Fruit fly (Drosophila melanogaster) whole organism, prepupa: Measurements from ENCODE around the gene inaF-A.

ENCODE experiments used
- Blimp-1 ChIP-seq: fragments of 200-800 bp; sonication (Bioruptor generic); optimal IDR thresholded peaks from 3 replicates; lab custom pipeline; 2017; ENCODE audit warnings: missing biosample characterization, missing genetic modification characterization, mild to moderate bottlenecking, moderate library complexity, missing genetic modification reagents
- CG10631 ChIP-seq: fragments of 200-800 bp; sonication (Bioruptor generic); optimal IDR thresholded peaks from 2 replicates; lab custom pipeline; 2016; ENCODE audit warnings: missing biosample characterization, missing genetic modification characterization
- CG10669 ChIP-seq: fragments of 200-800 bp; sonication (Bioruptor generic); optimal IDR thresholded peaks from 3 replicates; lab custom pipeline; 2018; ENCODE audit warnings: missing biosample characterization, mild to moderate bottlenecking, missing genetic modification characterization, moderate library complexity
- CG11294 ChIP-seq: fragments of 200-800 bp; sonication (Bioruptor generic); IDR thresholded peaks from 2 replicates; pipeline ENCODE4 v1.3.6; 2022; ENCODE audit warnings: missing biosample characterization, missing genetic modification characterization
- CG11902 ChIP-seq: fragments of 200-800 bp; sonication (Bioruptor generic); optimal IDR thresholded peaks from 3 replicates; lab custom pipeline; 2016; ENCODE audit warnings: missing biosample characterization, missing genetic modification characterization
- CG15336 ChIP-seq: fragments of 200-800 bp; sonication (Bioruptor generic); IDR thresholded peaks from 2 replicates; pipeline ENCODE4 v1.3.6; 2022; ENCODE audit warnings: missing biosample characterization, missing genetic modification characterization
- CG16779 ChIP-seq: fragments of 200-800 bp; sonication (Bioruptor generic); optimal IDR thresholded peaks from 3 replicates; lab custom pipeline; 2017; ENCODE audit warnings: missing biosample characterization, mild to moderate bottlenecking, missing genetic modification characterization
- CG32006 ChIP-seq: fragments of 200-800 bp; sonication (Bioruptor generic); optimal IDR thresholded peaks from 3 replicates; lab custom pipeline; 2017; ENCODE audit warnings: missing biosample characterization, mild to moderate bottlenecking, missing genetic modification characterization
- CG34406 ChIP-seq: fragments of 200-800 bp; sonication (Bioruptor generic); optimal IDR thresholded peaks from 3 replicates; lab custom pipeline; 2016; ENCODE audit warnings: missing biosample characterization, missing genetic modification characterization
- CG3919 ChIP-seq: fragments of 200-800 bp; sonication (Bioruptor generic); optimal IDR thresholded peaks from 3 replicates; lab custom pipeline; 2016; ENCODE audit warnings: missing biosample characterization, missing genetic modification characterization
- CG4318 ChIP-seq: fragments of 200-800 bp; sonication (Bioruptor generic); optimal IDR thresholded peaks from 3 replicates; lab custom pipeline; 2017; ENCODE audit warnings: missing biosample characterization, mild to moderate bottlenecking, missing genetic modification characterization
- CG6276 ChIP-seq: fragments of 200-800 bp; sonication (Bioruptor generic); optimal IDR thresholded peaks from 2 replicates; lab custom pipeline; 2017; ENCODE audit warnings: missing biosample characterization, mild to moderate bottlenecking, missing genetic modification characterization
- CG6792 ChIP-seq: fragments of 200-800 bp; sonication (Bioruptor generic); optimal IDR thresholded peaks from 3 replicates; lab custom pipeline; 2016; ENCODE audit warnings: missing biosample characterization, missing genetic modification characterization
- CG6808 ChIP-seq: fragments of 200-800 bp; sonication (Bioruptor generic); optimal IDR thresholded peaks from 3 replicates; lab custom pipeline; 2017; ENCODE audit warnings: missing biosample characterization, missing genetic modification characterization, mild to moderate bottlenecking, moderate library complexity, missing genetic modification reagents
- CG7368 ChIP-seq: fragments of 200-800 bp; sonication (Bioruptor generic); optimal IDR thresholded peaks from 3 replicates; lab custom pipeline; 2016; ENCODE audit warnings: missing biosample characterization, missing genetic modification characterization
- CG8119 ChIP-seq: fragments of 200-800 bp; sonication (Bioruptor generic); IDR thresholded peaks from 3 replicates; pipeline ENCODE4 v1.3.6; 2022; ENCODE audit warnings: missing biosample characterization, missing genetic modification characterization
- CG8319 ChIP-seq: fragments of 200-800 bp; sonication (Bioruptor generic); optimal IDR thresholded peaks from 3 replicates; lab custom pipeline; 2016; ENCODE audit warnings: missing biosample characterization, missing genetic modification characterization
- CG8632 ChIP-seq: fragments of 200-800 bp; sonication (Bioruptor generic); optimal IDR thresholded peaks from 3 replicates; lab custom pipeline; 2016; ENCODE audit warnings: missing biosample characterization, missing genetic modification characterization
- CG9139 ChIP-seq: fragments of 200-800 bp; sonication (Bioruptor generic); optimal IDR thresholded peaks from 3 replicates; lab custom pipeline; 2017; ENCODE audit warnings: missing biosample characterization, mild to moderate bottlenecking, missing genetic modification characterization
- Eip75B ChIP-seq: fragments of 200-800 bp; sonication (Bioruptor generic); optimal IDR thresholded peaks from 3 replicates; lab custom pipeline; 2016; ENCODE audit warnings: missing biosample characterization, missing genetic modification characterization
- Eip93F ChIP-seq: fragments of 200-800 bp; sonication (Bioruptor generic); optimal IDR thresholded peaks from 2 replicates; lab custom pipeline; 2016; ENCODE audit warnings: missing biosample characterization, mild to moderate bottlenecking, missing genetic modification characterization
- Ets21C ChIP-seq: fragments of 200-800 bp; sonication (Bioruptor generic); optimal IDR thresholded peaks from 3 replicates; lab custom pipeline; 2016; ENCODE audit warnings: missing biosample characterization, missing genetic modification characterization
- Ets96B ChIP-seq: fragments of 200-800 bp; optimal IDR thresholded peaks from 2 replicates; lab custom pipeline; 2019; ENCODE audit warnings: missing biosample characterization, mild to moderate bottlenecking, missing genetic modification characterization, moderate library complexity
- Gug ChIP-seq: fragments of 200-800 bp; sonication (Bioruptor generic); IDR thresholded peaks from 2 replicates; pipeline ENCODE4 v1.3.6; 2022; ENCODE audit warnings: missing biosample characterization, missing genetic modification characterization
- Hr38 ChIP-seq: sonication (Bioruptor generic); optimal IDR thresholded peaks from 2 replicates; lab custom pipeline; 2016; ENCODE audit warnings: missing biosample characterization, missing genetic modification characterization
- Hr39 ChIP-seq: fragments of 200-800 bp; sonication (Bioruptor generic); optimal IDR thresholded peaks from 2 replicates; lab custom pipeline; 2016; ENCODE audit warnings: missing biosample characterization, missing genetic modification characterization
- Hr4 ChIP-seq: fragments of 200-800 bp; sonication (Bioruptor generic); optimal IDR thresholded peaks from 3 replicates; lab custom pipeline; 2016; ENCODE audit warnings: missing biosample characterization, missing genetic modification characterization
- Lpt ChIP-seq: fragments of 200-800 bp; sonication (Bioruptor generic); optimal IDR thresholded peaks from 3 replicates; lab custom pipeline; 2016; ENCODE audit warnings: missing biosample characterization, missing genetic modification characterization
- Sox14 ChIP-seq: fragments of 200-800 bp; sonication (Bioruptor generic); optimal IDR thresholded peaks from 3 replicates; lab custom pipeline; 2016; ENCODE audit warnings: missing biosample characterization, missing genetic modification characterization
- Sox15 ChIP-seq: fragments of 200-800 bp; sonication (Bioruptor generic); optimal IDR thresholded peaks from 3 replicates; lab custom pipeline; 2016; ENCODE audit warnings: missing biosample characterization, missing genetic modification characterization
- achi ChIP-seq: fragments of 200-800 bp; sonication (Bioruptor generic); optimal IDR thresholded peaks from 3 replicates; lab custom pipeline; 2016; ENCODE audit warnings: missing biosample characterization, missing genetic modification characterization
- cyc ChIP-seq: fragments of 200-800 bp; sonication (Bioruptor generic); optimal IDR thresholded peaks from 3 replicates; lab custom pipeline; 2016; ENCODE audit warnings: missing biosample characterization, missing genetic modification characterization
- dac ChIP-seq: fragments of 200-800 bp; sonication (Bioruptor generic); optimal IDR thresholded peaks from 2 replicates; lab custom pipeline; 2017; ENCODE audit warnings: missing biosample characterization, mild to moderate bottlenecking, missing genetic modification characterization
- dsx ChIP-seq: fragments of 200-800 bp; optimal IDR thresholded peaks from 3 replicates; lab custom pipeline; 2019; ENCODE audit warnings: missing biosample characterization, mild to moderate bottlenecking, missing genetic modification characterization, moderate library complexity; ENCODE audit not compliant: poor library complexity, severe bottlenecking
- esn ChIP-seq: fragments of 200-800 bp; sonication (Bioruptor generic); optimal IDR thresholded peaks from 2 replicates; lab custom pipeline; 2016; ENCODE audit warnings: missing biosample characterization, mild to moderate bottlenecking, missing genetic modification characterization, moderate library complexity
- fd59A ChIP-seq: fragments of 200-800 bp; sonication (Bioruptor generic); optimal IDR thresholded peaks from 2 replicates; lab custom pipeline; 2017; ENCODE audit warnings: missing biosample characterization, mild to moderate bottlenecking, missing genetic modification characterization, missing genetic modification reagents
- fd85E ChIP-seq: fragments of 200-800 bp; sonication (Bioruptor generic); optimal IDR thresholded peaks from 3 replicates; lab custom pipeline; 2016; ENCODE audit warnings: missing biosample characterization, missing genetic modification characterization
- fkh ChIP-seq: fragments of 200-800 bp; sonication (Bioruptor generic); optimal IDR thresholded peaks from 3 replicates; lab custom pipeline; 2017; ENCODE audit warnings: missing biosample characterization, mild to moderate bottlenecking, missing genetic modification characterization, moderate library complexity
- net ChIP-seq: fragments of 200-800 bp; sonication (Bioruptor generic); optimal IDR thresholded peaks from 3 replicates; lab custom pipeline; 2016; ENCODE audit warnings: missing biosample characterization, missing genetic modification characterization
- pdm3 ChIP-seq: fragments of 200-800 bp; sonication (Bioruptor generic); optimal IDR thresholded peaks from 3 replicates; lab custom pipeline; 2016; ENCODE audit warnings: missing biosample characterization, missing genetic modification characterization
- salr ChIP-seq, 2 experiments: fragments of 200-800 bp; sonication (Bioruptor generic); optimal IDR thresholded peaks; 3 replicates each; lab custom pipeline; 2016 to 2018; ENCODE audit warnings: missing biosample characterization in 2 of 2, missing genetic modification characterization in 2 of 2, mild to moderate bottlenecking in 1 of 2
- ss ChIP-seq, 2 experiments: fragments of 200-800 bp; sonication (Bioruptor generic); optimal IDR thresholded peaks; 2 replicates in 1 of 2; 3 replicates in 1 of 2; lab custom pipeline; 2017 to 2018; ENCODE audit warnings: mild to moderate bottlenecking in 2 of 2, missing biosample characterization in 2 of 2, missing genetic modification characterization in 2 of 2, moderate library complexity in 1 of 2
- svp ChIP-seq: fragments of 200-800 bp; sonication (Bioruptor generic); peaks from one replicate; lab custom pipeline; 2016; ENCODE audit warnings: missing biosample characterization, missing genetic modification characterization
- topi ChIP-seq: fragments of 200-800 bp; sonication (Bioruptor generic); optimal IDR thresholded peaks from 3 replicates; lab custom pipeline; 2016; ENCODE audit warnings: missing biosample characterization, missing genetic modification characterization
- vri ChIP-seq: fragments of 200-800 bp; sonication (Bioruptor generic); optimal IDR thresholded peaks from 3 replicates; lab custom pipeline; 2016; ENCODE audit warnings: missing biosample characterization, mild to moderate bottlenecking, missing genetic modification characterization

The inaF-A gene

DNA sequence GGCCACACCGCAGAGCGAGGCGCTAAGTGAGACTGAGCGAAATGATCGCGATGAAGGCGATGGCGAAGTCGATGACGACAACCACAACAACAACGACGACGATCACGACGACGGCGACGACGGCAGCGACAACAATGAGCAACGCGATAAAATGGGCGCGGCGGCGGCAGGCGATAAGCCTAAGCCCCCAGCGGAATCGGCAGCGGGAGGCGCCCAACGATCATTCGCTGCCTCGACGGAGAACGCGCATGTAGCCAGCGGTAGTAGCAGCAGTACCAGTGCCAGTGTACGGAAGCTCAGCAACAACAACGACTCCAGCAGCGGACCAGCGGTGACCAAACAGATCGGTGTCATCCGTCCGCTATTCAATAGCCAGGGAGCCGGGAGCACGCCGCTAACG, 50.2 kb downstream of the inaF-A start (continued):
- TF ChIP-seq CG15336 (no peak), Gug (no peak), ss (GFP tag; optimal IDR thresholded peaks at IDR 0.05; lab: Kevin White, UChicago) (peak in 1 of 2 experiments; percentile 42), Sox15 (GFP tag; lab: Kevin White, UChicago) (no peak), CG8119 (GFP tag; lab: Robert Waterston, UW) (no peak), CG34406 (no peak), CG6792 (GFP tag; lab: Kevin White, UChicago) (no peak), CG6808 (GFP tag; lab: Kevin White, UChicago) (no peak), net (GFP tag; lab: Kevin White, UChicago) (no peak), dac (GFP tag; lab: Kevin White, UChicago) (no peak), CG7368 (GFP tag; lab: Kevin White, UChicago) (no peak), esn (GFP tag; lab: Kevin White, UChicago) (peak; percentile 13), Lpt (GFP tag; lab: Kevin White, UChicago) (no peak), CG4318 (GFP tag; lab: Kevin White, UChicago) (no peak), svp (GFP tag; lab: Kevin White, UChicago) (peak; percentile 85), CG11294 (GFP tag; lab: Robert Waterston, UW) (no peak), vri (GFP tag; lab: Kevin White, UChicago) (peak; percentile 46), fd85E (GFP tag; lab: Kevin White, UChicago) (no peak), CG10669 (GFP tag; lab: Kevin White, UChicago) (no peak), CG9139 (GFP tag; lab: Kevin White, UChicago) (no peak), CG6276 (GFP tag; lab: Kevin White, UChicago) (no peak), dsx (no peak), Sox14 (peak; percentile 63), CG3919 (GFP tag; lab: Kevin White, UChicago) (no peak), Ets96B (tag; lab: Kevin White, UChicago) (no peak), cyc (GFP tag; lab: Kevin White, UChicago) (no peak), CG32006 (GFP tag; lab: Kevin White, UChicago) (no peak), Eip93F (peak; percentile 37), CG10631 (GFP tag; lab: Kevin White, UChicago) (no peak), Hr38 (GFP tag; lab: Kevin White, UChicago) (no peak), Hr39 (GFP tag; lab: Kevin White, UChicago) (no peak)

DNA sequence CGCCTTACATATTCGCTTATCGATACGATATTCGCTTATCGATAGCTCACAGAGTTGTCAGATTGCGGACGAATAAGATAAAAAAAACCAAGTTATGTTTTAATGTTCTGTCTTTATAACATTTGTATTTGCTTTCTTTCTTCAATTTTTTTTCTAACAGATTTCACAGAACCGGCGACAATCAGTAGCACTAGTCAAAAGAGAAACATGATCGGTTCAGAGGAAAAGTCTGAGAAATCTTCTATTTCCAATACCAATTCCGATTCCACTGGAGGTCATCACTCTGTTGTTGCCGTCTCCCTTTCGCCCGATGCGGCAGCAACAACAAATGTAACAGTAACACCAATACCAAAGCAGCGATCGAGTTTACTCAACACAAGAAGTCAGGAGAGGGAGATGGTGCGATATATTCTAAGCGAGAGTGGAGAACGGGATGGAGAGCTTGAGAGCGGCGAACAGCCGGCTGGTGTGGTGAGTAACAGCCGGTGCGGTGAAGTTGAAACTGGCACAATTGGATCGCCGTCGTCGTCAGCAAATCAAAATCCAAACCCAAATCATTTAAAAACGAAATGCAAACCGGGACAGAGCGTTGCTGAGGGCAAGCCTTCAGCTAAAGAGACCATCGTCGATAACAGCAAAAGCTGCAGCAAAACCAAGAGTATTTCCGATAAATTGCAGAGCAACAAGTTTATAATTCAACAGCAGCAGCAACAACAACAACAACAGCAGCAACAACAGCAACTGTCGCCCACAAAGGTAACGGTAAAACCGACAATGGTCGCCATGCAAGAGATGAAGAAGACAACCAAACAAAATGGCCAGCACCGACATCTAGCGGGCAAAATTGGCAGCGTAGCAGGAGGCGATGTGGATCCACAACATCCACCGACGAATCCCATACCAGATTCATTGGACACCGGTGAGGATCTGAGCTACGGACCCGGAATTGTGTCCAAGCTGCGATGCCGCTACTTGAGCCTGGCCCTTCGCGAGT, 51.8 kb downstream of the inaF-A start:
- TF ChIP-seq Gug, result peak; percentile 28; the same call in 1 of the 2 replicates
- peak; percentile 29 for TF ChIP-seq Ets96B (tag; lab: Kevin White, UChicago)
- TF ChIP-seq Ets21C (GFP tag; lab: Kevin White, UChicago), result peak; percentile 67
- TF ChIP-seq CG34406, result peak; percentile 40
- TF ChIP-seq CG8119 (GFP tag; lab: Robert Waterston, UW), result peak; percentile 55
- no peak for TF ChIP-seq fd59A
- no peak for TF ChIP-seq dac (GFP tag; lab: Kevin White, UChicago)
- TF ChIP-seq CG15336, result peak; percentile 41
- peak; percentile 91 for TF ChIP-seq fkh
- TF ChIP-seq CG8319 (GFP tag; lab: Kevin White, UChicago), result peak; percentile 27
- peak; percentile 81 for TF ChIP-seq vri (GFP tag; lab: Kevin White, UChicago)
- TF ChIP-seq pdm3 (GFP tag; lab: Kevin White, UChicago), result peak; percentile 73
- peak; percentile 36 for TF ChIP-seq CG16779 (tag; lab: Kevin White, UChicago)
- peak; percentile 76 for TF ChIP-seq esn (GFP tag; lab: Kevin White, UChicago)
- peak; percentile 79 for TF ChIP-seq CG10631 (GFP tag; lab: Kevin White, UChicago)
- TF ChIP-seq CG8632 (GFP tag; lab: Kevin White, UChicago), result peak; percentile 58
- peak; percentile 98 for TF ChIP-seq svp (GFP tag; lab: Kevin White, UChicago)
- peak; percentile 49 for TF ChIP-seq achi (GFP tag; lab: Kevin White, UChicago)
- peak; percentile 45 for TF ChIP-seq dsx
- no peak for TF ChIP-seq Hr38 (GFP tag; lab: Kevin White, UChicago)
- TF ChIP-seq net (GFP tag; lab: Kevin White, UChicago), result peak; percentile 56
- peak; percentile 55 for TF ChIP-seq CG11902 (GFP tag; lab: Kevin White, UChicago)
- peak; percentile 45 for TF ChIP-seq CG6792 (GFP tag; lab: Kevin White, UChicago)
- TF ChIP-seq Blimp-1, result peak; percentile 28
- peak; percentile 45 for TF ChIP-seq Lpt (GFP tag; lab: Kevin White, UChicago)
- peak; percentile 74 for TF ChIP-seq Sox14
- TF ChIP-seq salr (GFP tag; optimal IDR thresholded peaks at IDR 0.05; lab: Kevin White, UChicago), result peak in 1 of 2 experiments; percentile 11
- TF ChIP-seq Hr4 (GFP tag; lab: Kevin White, UChicago), result peak; percentile 60
- peak; percentile 54 for TF ChIP-seq Eip75B (GFP tag; lab: Kevin White, UChicago)
- TF ChIP-seq topi, result peak; percentile 72
